Fruit fly (Drosophila melanogaster) Kc167 (cell line): ENCODE results near the gene Neurl4.

Source experiments
- Myc ChIP-seq: fragments of >200 bp; optimal IDR thresholded peaks from 2 replicates; lab custom pipeline; 2017; ENCODE audit warnings: missing external identifiers
- Sin3A ChIP-seq: fragments of >200 bp; optimal IDR thresholded peaks from 2 replicates; lab custom pipeline; 2018; ENCODE audit warnings: missing external identifiers
- h ChIP-seq: fragments of >200 bp; optimal IDR thresholded peaks from 3 replicates; lab custom pipeline; 2018; ENCODE audit warnings: missing external identifiers
- insv ChIP-seq: fragments of >200 bp; optimal IDR thresholded peaks from 3 replicates; lab custom pipeline; 2018; ENCODE audit warnings: missing external identifiers
- psq ChIP-seq: fragments of >200 bp; optimal IDR thresholded peaks from 2 replicates; lab custom pipeline; 2017; ENCODE audit warnings: missing external identifiers
- ttk ChIP-seq: sonication (Bioruptor generic); optimal IDR thresholded peaks from 2 replicates; lab custom pipeline; 2017; ENCODE audit warnings: missing external identifiers

The Neurl4 gene

dm6 chr3L:14049620-14050253 is at the start of gene Neurl4:
Gene Neurl4 (minus strand): TSS chr3L:14049892.
- no peak for TF ChIP-seq insv (lab: Kevin White, UChicago)
- TF ChIP-seq h (lab: Kevin White, UChicago) = no peak
- no peak for TF ChIP-seq psq (lab: Kevin White, UChicago)
- TF ChIP-seq ttk (lab: Kevin White, UChicago) = no peak
- no peak for TF ChIP-seq Myc
- no peak for TF ChIP-seq Sin3A

dm6 chr3L:14097941-14098545 is 48.4 kb upstream of the Neurl4 start, which contains the start of gene Fbp1:
Gene Fbp1 (minus strand): TSS chr3L:14098053.
- TF ChIP-seq Sin3A (no peak), ttk (lab: Kevin White, UChicago) (no peak), insv (lab: Kevin White, UChicago) (no peak), Myc (no peak), psq (lab: Kevin White, UChicago) (no peak), h (lab: Kevin White, UChicago) (no peak)

- TF ChIP-seq psq (lab: Kevin White, UChicago) (no peak), insv (lab: Kevin White, UChicago) (no peak), Sin3A (no peak), h (lab: Kevin White, UChicago) (no peak), ttk (lab: Kevin White, UChicago) (no peak), Myc (no peak)
These were observed 39.8 kb upstream of the Neurl4 start for dm6 chr3L:14089516-14089915.

dm6 chr3L:14089010-14089409 is 39.3 kb upstream of the Neurl4 start:
- TF ChIP-seq h (lab: Kevin White, UChicago) = no peak
- TF ChIP-seq ttk (lab: Kevin White, UChicago) = no peak
- no peak for TF ChIP-seq insv (lab: Kevin White, UChicago)
- TF ChIP-seq psq (lab: Kevin White, UChicago) = no peak
- no peak for TF ChIP-seq Sin3A
- no peak for TF ChIP-seq Myc

dm6 chr3L:14086225-14086624 is 36.5 kb upstream of the Neurl4 start:
- TF ChIP-seq Myc (no peak), h (lab: Kevin White, UChicago) (no peak), psq (lab: Kevin White, UChicago) (no peak), ttk (lab: Kevin White, UChicago) (no peak), insv (lab: Kevin White, UChicago) (no peak), Sin3A (no peak)

dm6 chr3L:14083283-14083682 is 33.6 kb upstream of the Neurl4 start, which contains the start of gene CG8100:
Gene CG8100 (plus strand): TSS chr3L:14083615.
- TF ChIP-seq Sin3A = no peak
- TF ChIP-seq psq (lab: Kevin White, UChicago) = no peak
- TF ChIP-seq h (lab: Kevin White, UChicago) = no peak
- TF ChIP-seq Myc = no peak
- no peak for TF ChIP-seq ttk (lab: Kevin White, UChicago)
- no peak for TF ChIP-seq insv (lab: Kevin White, UChicago)

dm6 chr3L:14079224-14079623 is 29.5 kb upstream of the Neurl4 start:
- TF ChIP-seq Sin3A (no peak), insv (lab: Kevin White, UChicago) (no peak), h (lab: Kevin White, UChicago) (no peak), ttk (lab: Kevin White, UChicago) (no peak), Myc (no peak), psq (lab: Kevin White, UChicago) (no peak)

- no peak for TF ChIP-seq Sin3A
These were observed 28.5 kb upstream of the Neurl4 start for dm6 chr3L:14078227-14078626.

- TF ChIP-seq Myc (no peak), psq (lab: Kevin White, UChicago) (no peak), Sin3A (no peak), ttk (lab: Kevin White, UChicago) (no peak), h (lab: Kevin White, UChicago) (no peak), insv (lab: Kevin White, UChicago) (no peak)
These were observed 26.9 kb upstream of the Neurl4 start for dm6 chr3L:14076559-14076958.

dm6 chr3L:14075472-14075871 is 25.8 kb upstream of the Neurl4 start, which contains the start of gene btl:
Gene btl (plus strand): TSS chr3L:14075772.
- TF ChIP-seq insv (lab: Kevin White, UChicago) (no peak), Myc (no peak), Sin3A (no peak), h (lab: Kevin White, UChicago) (no peak), psq (lab: Kevin White, UChicago) (no peak)

- TF ChIP-seq ttk (lab: Kevin White, UChicago) = no peak
- no peak for TF ChIP-seq insv (lab: Kevin White, UChicago)
- no peak for TF ChIP-seq Myc
- no peak for TF ChIP-seq h (lab: Kevin White, UChicago)
- no peak for TF ChIP-seq Sin3A
- no peak for TF ChIP-seq psq (lab: Kevin White, UChicago)
These were observed 21.9 kb upstream of the Neurl4 start, which contains the start of gene Pex1 for dm6 chr3L:14071621-14072020. Gene Pex1 (plus strand): TSS chr3L:14071892.

dm6 chr3L:14064065-14064414 is 14.3 kb upstream of the Neurl4 start:
- no peak for TF ChIP-seq Sin3A
- TF ChIP-seq Myc = no peak
- TF ChIP-seq psq (lab: Kevin White, UChicago) = no peak
- no peak for TF ChIP-seq insv (lab: Kevin White, UChicago)
- no peak for TF ChIP-seq ttk (lab: Kevin White, UChicago)
- TF ChIP-seq h (lab: Kevin White, UChicago) = no peak
